Worm (Caenorhabditis elegans) whole organism, L3 larva: ENCODE results near the gene rhgf-1.

Source experiments
- ama-1 ChIP-seq: fragments of 150-350 bp; optimal IDR thresholded peaks from 2 replicates; lab custom pipeline; 2018
- egl-27 ChIP-seq: sonication (generic microtip); optimal IDR thresholded peaks from 4 replicates; lab custom pipeline; 2017; ENCODE audit warnings: missing biosample characterization, missing genetic modification reagents, missing genetic modification characterization
- elt-2 ChIP-seq: sonication (generic microtip); optimal IDR thresholded peaks from 2 replicates; lab custom pipeline; 2016; ENCODE audit warnings: missing genetic modification reagents, mild to moderate bottlenecking, missing genetic modification characterization, missing compliant biosample characterization
- eor-1 ChIP-seq, 2 experiments: fragments of 150-350 bp; optimal IDR thresholded peaks; 2 replicates each; lab custom pipeline; 2014 to 2018; ENCODE audit warnings: missing biosample characterization in 2 of 2, missing genetic modification characterization in 2 of 2
- jun-1 ChIP-seq: fragments of 150-350 bp; optimal IDR thresholded peaks from 2 replicates; lab custom pipeline; 2014; ENCODE audit warnings: missing biosample characterization, missing genetic modification reagents, missing genetic modification characterization
- nhr-43 ChIP-seq: sonication (generic microtip); optimal IDR thresholded peaks from 2 replicates; lab custom pipeline; 2016; ENCODE audit warnings: mild to moderate bottlenecking, missing genetic modification characterization, missing compliant biosample characterization; ENCODE audit not compliant: poor library complexity, severe bottlenecking
- pha-4 ChIP-seq: fragments of 150-350 bp; optimal IDR thresholded peaks from 2 replicates; lab custom pipeline; 2014; ENCODE audit warnings: missing biosample characterization, missing genetic modification reagents, missing genetic modification characterization
- unc-62 ChIP-seq: fragments of 150-350 bp; sonication (generic microtip); optimal IDR thresholded peaks from 4 replicates; lab custom pipeline; 2014; ENCODE audit warnings: missing biosample characterization, missing genetic modification reagents, missing genetic modification characterization
- zag-1 ChIP-seq: fragments of 150-350 bp; optimal IDR thresholded peaks from 2 replicates; lab custom pipeline; 2014; ENCODE audit warnings: missing biosample characterization, missing genetic modification characterization

DNA sequence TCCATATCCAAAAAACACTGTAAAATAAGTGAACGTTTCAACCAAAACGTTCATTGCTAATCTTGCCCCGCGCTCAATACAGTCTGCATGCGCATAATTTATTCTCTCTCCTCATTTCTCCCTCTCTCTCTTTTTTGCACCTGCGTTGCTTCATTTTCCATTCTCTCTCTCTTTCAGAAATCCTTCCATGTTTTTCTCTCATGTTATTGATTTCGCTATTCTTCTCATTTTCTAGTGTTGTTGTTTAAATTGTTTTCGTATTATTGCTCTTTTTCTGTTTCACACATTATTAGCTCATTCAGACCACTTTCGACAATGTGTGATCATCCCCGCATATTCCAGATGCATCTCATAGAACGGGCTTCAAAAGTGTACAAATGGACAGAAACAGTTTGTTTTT, 30.0 kb downstream of the rhgf-1 start, which contains the start of gene phf-31:
- TF ChIP-seq eor-1 (tag; optimal IDR thresholded peaks at IDR 0.05; lab: Kevin White, UChicago) (no peak), nhr-43 (tag; lab: Kevin White, UChicago) (no peak), elt-2 (tag; lab: Kevin White, UChicago) (no peak), egl-27 (no peak), pha-4 (tag; lab: Kevin White, UChicago) (no peak), jun-1 (tag; lab: Kevin White, UChicago) (no peak), unc-62 (GFP tag; lab: Kevin White, UChicago) (no peak), ama-1 (no peak), zag-1 (no peak)
